Worm (Caenorhabditis elegans): ENCODE results near the gene F28G4.4.

F28G4.4 gene

ce11 chrV:16285794-16286193 is at the start of gene F28G4.4:
Gene F28G4.4 (minus strand): TSS chrV:16285894.
- TF ChIP-seq W03F9.2 (tag; optimal IDR thresholded peaks at IDR 0.05) (no peak), dao-5 (tag; optimal IDR thresholded peaks at IDR 0.05) (no peak), him-1 (tag; optimal IDR thresholded peaks at IDR 0.05) (no peak)

ce11 chrV:16333412-16333811 is 47.7 kb upstream of the F28G4.4 start, which contains the start of gene srh-167:
Gene srh-167 (plus strand): TSS chrV:16333712.
- TF ChIP-seq dao-5 (tag; optimal IDR thresholded peaks at IDR 0.05) (no peak), him-1 (tag; optimal IDR thresholded peaks at IDR 0.05) (no peak), W03F9.2 (tag; optimal IDR thresholded peaks at IDR 0.05) (no peak)

ce11 chrV:16328849-16329248 is 43.2 kb upstream of the F28G4.4 start, which contains the start of gene F57G8.7:
Gene F57G8.7 (plus strand): TSS chrV:16329149.
- TF ChIP-seq dao-5 (tag; optimal IDR thresholded peaks at IDR 0.05) = no peak
- no peak for TF ChIP-seq W03F9.2 (tag; optimal IDR thresholded peaks at IDR 0.05)
- TF ChIP-seq him-1 (tag; optimal IDR thresholded peaks at IDR 0.05) = no peak

- TF ChIP-seq W03F9.2 (tag; optimal IDR thresholded peaks at IDR 0.05) (no peak), him-1 (tag; optimal IDR thresholded peaks at IDR 0.05) (no peak), dao-5 (tag; optimal IDR thresholded peaks at IDR 0.05) (no peak)
Observed at ce11 chrV:16322155-16322554, 36.5 kb upstream of the F28G4.4 start.

- TF ChIP-seq W03F9.2 (tag; optimal IDR thresholded peaks at IDR 0.05) (no peak), dao-5 (tag; optimal IDR thresholded peaks at IDR 0.05) (no peak)
Observed at ce11 chrV:16317244-16317643, 31.6 kb upstream of the F28G4.4 start, which contains the start of gene srh-180. Gene srh-180 (plus strand): TSS chrV:16317544.

ce11 chrV:16315004-16315403 is 29.3 kb upstream of the F28G4.4 start, which contains the start of gene str-214:
Gene str-214 (plus strand): TSS chrV:16315304.
- no peak for TF ChIP-seq W03F9.2 (tag; optimal IDR thresholded peaks at IDR 0.05)
- no peak for TF ChIP-seq dao-5 (tag; optimal IDR thresholded peaks at IDR 0.05)
- TF ChIP-seq him-1 (tag; optimal IDR thresholded peaks at IDR 0.05) = no peak

- TF ChIP-seq him-1 (tag; optimal IDR thresholded peaks at IDR 0.05) = no peak
Observed at ce11 chrV:16309523-16309922, 23.8 kb upstream of the F28G4.4 start, which contains the start of gene oac-7. Gene oac-7 (plus strand): TSS chrV:16309805.

- TF ChIP-seq him-1 (tag; optimal IDR thresholded peaks at IDR 0.05) (no peak), W03F9.2 (tag; optimal IDR thresholded peaks at IDR 0.05) (no peak), dao-5 (tag; optimal IDR thresholded peaks at IDR 0.05) (no peak)
Observed at ce11 chrV:16308343-16308742, 22.6 kb upstream of the F28G4.4 start.

ce11 chrV:16307253-16307652 is 21.6 kb upstream of the F28G4.4 start, which contains the start of gene srxa-7:
Gene srxa-7 (plus strand): TSS chrV:16307553.
- TF ChIP-seq W03F9.2 (tag; optimal IDR thresholded peaks at IDR 0.05) (no peak), dao-5 (tag; optimal IDR thresholded peaks at IDR 0.05) (no peak), him-1 (tag; optimal IDR thresholded peaks at IDR 0.05) (no peak)

- TF ChIP-seq W03F9.2 (tag; optimal IDR thresholded peaks at IDR 0.05) (no peak), dao-5 (tag; optimal IDR thresholded peaks at IDR 0.05) (no peak), him-1 (tag; optimal IDR thresholded peaks at IDR 0.05) (no peak)
Observed at ce11 chrV:16302439-16302838, 16.7 kb upstream of the F28G4.4 start, which contains the start of the genes C31A11.13 and oac-6. Gene C31A11.13 (minus strand): TSS chrV:16302551. Gene oac-6 (plus strand): TSS chrV:16302717.

- TF ChIP-seq dao-5 (tag; optimal IDR thresholded peaks at IDR 0.05) = no peak
- no peak for TF ChIP-seq him-1 (tag; optimal IDR thresholded peaks at IDR 0.05)
- TF ChIP-seq W03F9.2 (tag; optimal IDR thresholded peaks at IDR 0.05) = no peak
Observed at ce11 chrV:16300276-16300675, 14.6 kb upstream of the F28G4.4 start, which contains the start of gene srbc-82. Gene srbc-82 (plus strand): TSS chrV:16300576.

ce11 chrV:16299834-16300233 is 14.1 kb upstream of the F28G4.4 start:
- no peak for TF ChIP-seq dao-5 (tag; optimal IDR thresholded peaks at IDR 0.05)

- no peak for TF ChIP-seq dao-5 (tag; optimal IDR thresholded peaks at IDR 0.05)
- TF ChIP-seq him-1 (tag; optimal IDR thresholded peaks at IDR 0.05) = no peak
- TF ChIP-seq W03F9.2 (tag; optimal IDR thresholded peaks at IDR 0.05) = no peak
Observed at ce11 chrV:16298669-16299068, 13.0 kb upstream of the F28G4.4 start, which contains the start of gene srbc-84. Gene srbc-84 (plus strand): TSS chrV:16298969.

ce11 chrV:16297070-16297469 is 11.4 kb upstream of the F28G4.4 start, which contains the start of gene srbc-83:
Gene srbc-83 (plus strand): TSS chrV:16297370.
- TF ChIP-seq W03F9.2 (tag; optimal IDR thresholded peaks at IDR 0.05) = no peak
- TF ChIP-seq dao-5 (tag; optimal IDR thresholded peaks at IDR 0.05) = no peak
- no peak for TF ChIP-seq him-1 (tag; optimal IDR thresholded peaks at IDR 0.05)

- TF ChIP-seq W03F9.2 (tag; optimal IDR thresholded peaks at IDR 0.05) (no peak), dao-5 (tag; optimal IDR thresholded peaks at IDR 0.05) (no peak), him-1 (tag; optimal IDR thresholded peaks at IDR 0.05) (no peak)
Observed at ce11 chrV:16292409-16292808, 6.7 kb upstream of the F28G4.4 start, which contains the start of gene oac-5. Gene oac-5 (plus strand): TSS chrV:16292709.

Data from whole organism, L4/young adult.